Fruit fly (Drosophila melanogaster): ENCODE results near the gene CG4829.

DNA sequence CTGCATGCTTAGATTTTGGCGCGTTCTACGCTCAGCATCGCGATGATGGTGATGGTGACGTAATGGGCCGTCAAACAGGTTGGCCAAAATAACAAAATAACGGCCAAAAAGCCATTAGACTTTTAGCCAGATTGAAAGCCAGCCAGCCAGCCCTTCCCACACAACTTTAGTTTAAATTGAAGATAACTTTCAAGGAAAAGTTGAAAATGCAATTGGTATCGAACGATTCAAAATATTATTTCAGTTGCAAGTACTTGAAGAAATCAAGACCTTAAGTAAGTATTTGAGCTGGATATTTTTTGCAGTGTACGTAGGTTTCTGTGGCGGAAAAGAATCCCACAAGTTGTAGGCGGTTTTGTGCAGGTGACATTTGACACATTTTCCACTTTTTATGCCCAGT, 30.4 kb upstream of the CG4829 start:
- no peak for TF ChIP-seq sv (GFP tag; optimal IDR thresholded peaks at IDR 0.05)
- no peak for TF ChIP-seq h (GFP tag; optimal IDR thresholded peaks at IDR 0.05)
- peak; percentile 4 for TF ChIP-seq rgr (GFP tag; optimal IDR thresholded peaks at IDR 0.05)
- TF ChIP-seq dsf (GFP tag; optimal IDR thresholded peaks at IDR 0.05; ENCODE audit: borderline replicate concordance) = no peak
- no peak for TF ChIP-seq fru (GFP tag; optimal IDR thresholded peaks at IDR 0.05)
- no peak for TF ChIP-seq pan (optimal IDR thresholded peaks at IDR 0.05)
- TF ChIP-seq dl (GFP tag; optimal IDR thresholded peaks at IDR 0.05; ENCODE audit: insufficient read depth in 1 of 2, partially characterized antibody in 2 of 2) = no peak
- no peak for TF ChIP-seq psq (GFP tag; optimal IDR thresholded peaks at IDR 0.05)
- TF ChIP-seq Hnf4 (GFP tag; optimal IDR thresholded peaks at IDR 0.05) = no peak
- no peak for TF ChIP-seq Hr78 (GFP tag; optimal IDR thresholded peaks at IDR 0.05)
